Fruit fly (Drosophila melanogaster) whole organism, embryonic: Measurements from ENCODE around the gene ida.

Experiments
- ATbp ChIP-seq: fragments of 200-800 bp; sonication (Bioruptor generic); optimal IDR thresholded peaks from 2 replicates; lab custom pipeline; 2017; ENCODE audit warnings: missing biosample characterization, mild to moderate bottlenecking, missing genetic modification characterization, missing genetic modification reagents
- Atf-2 ChIP-seq: fragments of 200-800 bp; sonication (Bioruptor generic); optimal IDR thresholded peaks from 2 replicates; lab custom pipeline; 2016; ENCODE audit warnings: missing biosample characterization, missing genetic modification characterization
- CG10147 ChIP-seq: fragments of 200-800 bp; sonication (Bioruptor generic); optimal IDR thresholded peaks from 2 replicates; lab custom pipeline; 2019; ENCODE audit warnings: missing biosample characterization, mild to moderate bottlenecking, missing genetic modification characterization, moderate library complexity
- CG1024 ChIP-seq: fragments of 200-800 bp; sonication (Bioruptor generic); IDR thresholded peaks from 2 replicates; pipeline ENCODE4 v1.3.6; 2022; ENCODE audit warnings: missing biosample characterization, missing genetic modification characterization
- CG11696 ChIP-seq: fragments of 200-800 bp; sonication (Bioruptor generic); IDR thresholded peaks from 2 replicates; pipeline ENCODE4 v1.3.6; 2022; ENCODE audit warnings: missing biosample characterization, missing genetic modification characterization
- CG12391 ChIP-seq: fragments of 200-800 bp; sonication (Bioruptor generic); optimal IDR thresholded peaks from 3 replicates; lab custom pipeline; 2018; ENCODE audit warnings: missing biosample characterization, mild to moderate bottlenecking, missing genetic modification characterization, moderate library complexity
- CG12659 ChIP-seq: fragments of 200-800 bp; sonication (Bioruptor generic); optimal IDR thresholded peaks from 3 replicates; lab custom pipeline; 2017; ENCODE audit warnings: mild to moderate bottlenecking, missing biosample characterization, missing genetic modification reagents, missing genetic modification characterization
- CG1647 ChIP-seq: fragments of 200-800 bp; sonication (Bioruptor generic); optimal IDR thresholded peaks from 3 replicates; lab custom pipeline; 2016; ENCODE audit warnings: missing biosample characterization, missing genetic modification characterization
- CG17328 ChIP-seq: fragments of 200-800 bp; sonication (Bioruptor generic); IDR thresholded peaks from 2 replicates; pipeline ENCODE4 v1.3.6; 2022; ENCODE audit warnings: missing biosample characterization, missing genetic modification characterization
- CG17802 ChIP-seq: fragments of 200-800 bp; sonication (Bioruptor generic); optimal IDR thresholded peaks from 2 replicates; lab custom pipeline; 2018; ENCODE audit warnings: missing biosample characterization, mild to moderate bottlenecking, missing genetic modification characterization, moderate library complexity
- CG18619 ChIP-seq: fragments of 200-800 bp; sonication (Bioruptor generic); optimal IDR thresholded peaks from 3 replicates; lab custom pipeline; 2017; ENCODE audit warnings: missing biosample characterization, mild to moderate bottlenecking, missing genetic modification characterization
- CG2129 ChIP-seq: fragments of 200-800 bp; sonication (Bioruptor generic); IDR thresholded peaks from 2 replicates; pipeline ENCODE4 v1.3.6; 2022; ENCODE audit warnings: missing biosample characterization, missing genetic modification characterization; ENCODE audit not compliant: partially characterized antibody
- CG32767 ChIP-seq: fragments of 200-800 bp; sonication (Bioruptor generic); IDR thresholded peaks from 2 replicates; pipeline ENCODE4 v1.3.6; 2022; ENCODE audit warnings: missing biosample characterization, missing genetic modification characterization
- CG5953 ChIP-seq: fragments of 200-800 bp; sonication (Bioruptor generic); IDR thresholded peaks from 2 replicates; pipeline ENCODE4 v1.3.6; 2022; ENCODE audit warnings: missing biosample characterization, missing genetic modification characterization
- CG6854 ChIP-seq: fragments of 200-800 bp; sonication (Bioruptor generic); optimal IDR thresholded peaks from 3 replicates; lab custom pipeline; 2017; ENCODE audit warnings: missing biosample characterization, mild to moderate bottlenecking, missing genetic modification characterization
- CG8359 ChIP-seq: fragments of 200-800 bp; sonication (Bioruptor generic); optimal IDR thresholded peaks from 2 replicates; lab custom pipeline; 2017; ENCODE audit warnings: missing biosample characterization, mild to moderate bottlenecking, missing genetic modification characterization, borderline replicate concordance
- CG9797 ChIP-seq: fragments of 200-800 bp; sonication (Bioruptor generic); optimal IDR thresholded peaks from 3 replicates; lab custom pipeline; 2018; ENCODE audit warnings: missing biosample characterization, mild to moderate bottlenecking, missing genetic modification characterization
- CG9932 ChIP-seq: fragments of 200-800 bp; sonication (Bioruptor generic); IDR thresholded peaks from 2 replicates; pipeline ENCODE4 v1.3.6; 2022; ENCODE audit warnings: missing biosample characterization, missing genetic modification characterization
- Chrac-16 ChIP-seq: fragments of 200-800 bp; sonication (Bioruptor generic); optimal IDR thresholded peaks from 3 replicates; lab custom pipeline; 2016; ENCODE audit warnings: missing biosample characterization, missing genetic modification characterization
- Dek ChIP-seq: fragments of 200-800 bp; sonication (Bioruptor generic); optimal IDR thresholded peaks from 3 replicates; lab custom pipeline; 2019; ENCODE audit warnings: missing biosample characterization, mild to moderate bottlenecking, missing genetic modification characterization, moderate library complexity
- HLH3B ChIP-seq: fragments of 200-800 bp; sonication (Bioruptor generic); IDR thresholded peaks from 2 replicates; pipeline ENCODE4 v1.3.6; 2022; ENCODE audit warnings: missing biosample characterization, missing genetic modification characterization
- Hmr ChIP-seq: fragments of 200-800 bp; sonication (Bioruptor generic); optimal IDR thresholded peaks from 3 replicates; lab custom pipeline; 2017; ENCODE audit warnings: mild to moderate bottlenecking, missing biosample characterization, missing genetic modification reagents, missing genetic modification characterization
- Lhr ChIP-seq: fragments of 200-800 bp; sonication (Bioruptor generic); optimal IDR thresholded peaks from 3 replicates; lab custom pipeline; 2017; ENCODE audit warnings: mild to moderate bottlenecking, missing biosample characterization, missing genetic modification reagents, missing genetic modification characterization
- Max ChIP-seq: fragments of 200-800 bp; sonication (Bioruptor generic); optimal IDR thresholded peaks from 2 replicates; lab custom pipeline; 2016; ENCODE audit warnings: missing biosample characterization, mild to moderate bottlenecking, missing genetic modification characterization
- Myb ChIP-seq: fragments of 200-800 bp; sonication (Bioruptor generic); optimal IDR thresholded peaks from 2 replicates; lab custom pipeline; 2016; ENCODE audit warnings: missing biosample characterization, missing genetic modification characterization
- PHDP ChIP-seq: fragments of 200-800 bp; sonication (Bioruptor generic); optimal IDR thresholded peaks from 3 replicates; lab custom pipeline; 2018; ENCODE audit warnings: missing biosample characterization, mild to moderate bottlenecking, missing genetic modification characterization, moderate library complexity
- Pdp1 ChIP-seq, 2 experiments: fragments of 200-800 bp; sonication (Bioruptor generic); optimal IDR thresholded peaks; 3 replicates each; lab custom pipeline; 2016; ENCODE audit warnings: missing biosample characterization in 2 of 2, missing genetic modification characterization in 2 of 2, mild to moderate bottlenecking in 1 of 2, moderate library complexity in 1 of 2
- Scr ChIP-seq: fragments of 200-800 bp; sonication (Bioruptor generic); IDR thresholded peaks from 2 replicates; pipeline ENCODE4 v1.3.6; 2022; ENCODE audit warnings: missing biosample characterization, missing genetic modification characterization; ENCODE audit not compliant: partially characterized antibody
- Sin3A ChIP-seq: fragments of >200 bp; optimal IDR thresholded peaks from 2 replicates; lab custom pipeline; 2018
- Spps ChIP-seq: fragments of 200-800 bp; sonication (Bioruptor generic); optimal IDR thresholded peaks from 2 replicates; lab custom pipeline; 2018; ENCODE audit warnings: missing biosample characterization, mild to moderate bottlenecking, missing genetic modification characterization
- Sry-δ ChIP-seq: fragments of 200-800 bp; sonication (Bioruptor generic); optimal IDR thresholded peaks from 2 replicates; lab custom pipeline; 2016; ENCODE audit warnings: missing biosample characterization, missing genetic modification characterization
- Ssrp ChIP-seq: fragments of 200-800 bp; sonication (Bioruptor generic); optimal IDR thresholded peaks from 2 replicates; lab custom pipeline; 2018; ENCODE audit warnings: missing biosample characterization, mild to moderate bottlenecking, missing genetic modification characterization, moderate library complexity
- bsh ChIP-seq, 2 experiments: fragments of 200-800 bp; sonication (Bioruptor generic); optimal IDR thresholded peaks; 2 replicates each; lab custom pipeline; 2017 to 2018; ENCODE audit warnings: mild to moderate bottlenecking in 2 of 2, missing biosample characterization in 2 of 2, missing genetic modification characterization in 2 of 2, moderate library complexity in 1 of 2
- caup ChIP-seq: fragments of 200-800 bp; sonication (Bioruptor generic); optimal IDR thresholded peaks from 3 replicates; lab custom pipeline; 2017; ENCODE audit warnings: missing biosample characterization, mild to moderate bottlenecking, missing genetic modification characterization, moderate library complexity; ENCODE audit not compliant: severe bottlenecking
- corto ChIP-seq: fragments of 200-800 bp; sonication (Bioruptor generic); optimal IDR thresholded peaks from 2 replicates; lab custom pipeline; 2016; ENCODE audit warnings: missing biosample characterization, mild to moderate bottlenecking, missing genetic modification characterization, moderate library complexity
- dysf ChIP-seq: fragments of 200-800 bp; sonication (Bioruptor generic); IDR thresholded peaks from 3 replicates; pipeline ENCODE4 v1.3.6; 2022; ENCODE audit warnings: missing biosample characterization, missing genetic modification characterization
- gro ChIP-seq: fragments of 200-800 bp; sonication (Bioruptor generic); optimal IDR thresholded peaks from 2 replicates; lab custom pipeline; 2016; ENCODE audit warnings: missing biosample characterization, missing genetic modification characterization
- h ChIP-seq: fragments of >200 bp; optimal IDR thresholded peaks from 2 replicates; lab custom pipeline; 2017
- kni ChIP-seq: fragments of 200-800 bp; sonication (Bioruptor generic); optimal IDR thresholded peaks from 3 replicates; lab custom pipeline; 2017; ENCODE audit warnings: mild to moderate bottlenecking, missing biosample characterization, missing genetic modification reagents, missing genetic modification characterization
- prd ChIP-seq, 3 experiments: fragments of >200 bp in 2 of 3; fragments of 200-800 bp in 1 of 3; sonication (Bioruptor generic) in 1 of 3; optimal IDR thresholded peaks in 2 of 3; IDR thresholded peaks in 1 of 3; 2 replicates in 2 of 3; 3 replicates in 1 of 3; pipeline versions ENCODE4 v1.3.6 to Lab custom; 2017 to 2022; ENCODE audit warnings: missing biosample characterization in 1 of 3, missing genetic modification characterization in 1 of 3
- schlank ChIP-seq: fragments of 200-800 bp; sonication (Bioruptor generic); optimal IDR thresholded peaks from 2 replicates; lab custom pipeline; 2018; ENCODE audit warnings: missing biosample characterization, mild to moderate bottlenecking, missing genetic modification characterization
- scrt ChIP-seq: fragments of 200-800 bp; sonication (Bioruptor generic); optimal IDR thresholded peaks from 2 replicates; lab custom pipeline; 2018; ENCODE audit warnings: missing biosample characterization, mild to moderate bottlenecking, missing genetic modification characterization, moderate library complexity
- seq ChIP-seq: fragments of 200-800 bp; sonication (Bioruptor generic); IDR thresholded peaks from 2 replicates; pipeline ENCODE4 v1.3.6; 2022; ENCODE audit warnings: missing biosample characterization, missing genetic modification characterization
- slp2 ChIP-seq: fragments of 200-800 bp; sonication (Bioruptor generic); optimal IDR thresholded peaks from 2 replicates; lab custom pipeline; 2016; ENCODE audit warnings: missing biosample characterization, missing genetic modification characterization
- sr ChIP-seq: fragments of 200-800 bp; sonication (Bioruptor generic); IDR thresholded peaks from 3 replicates; pipeline ENCODE4 v1.3.6; 2022; ENCODE audit warnings: missing biosample characterization, missing genetic modification characterization
- vfl ChIP-seq: fragments of 200-800 bp; sonication (Bioruptor generic); optimal IDR thresholded peaks from 2 replicates; lab custom pipeline; 2016; ENCODE audit warnings: missing biosample characterization, missing genetic modification characterization
- z ChIP-seq: fragments of 200-800 bp; sonication (Bioruptor generic); IDR thresholded peaks from 3 replicates; pipeline ENCODE4 v1.3.6; 2022; ENCODE audit warnings: missing biosample characterization, missing genetic modification characterization
- zen ChIP-seq: fragments of 200-800 bp; sonication (Bioruptor generic); optimal IDR thresholded peaks from 3 replicates; lab custom pipeline; 2018; ENCODE audit warnings: missing biosample characterization, mild to moderate bottlenecking, missing genetic modification characterization, moderate library complexity

The ida gene

dm6 chr3L:3928205-3928942 is 23.2 kb downstream of the ida start (continued):
- TF ChIP-seq Max (GFP tag; lab: Kevin White, UChicago), result peak; percentile 78
- 0 out of 3 replicates have a peak, but pooled peaks have one; percentile 31 for TF ChIP-seq sr (GFP tag; lab: Robert Waterston, UW)
- peak; percentile 84 for TF ChIP-seq CG17328 (GFP tag; lab: Robert Waterston, UW)
- TF ChIP-seq CG8359 (GFP tag; lab: Kevin White, UChicago), result no peak
- peak; percentile 76 for TF ChIP-seq Ssrp (tag; lab: Kevin White, UChicago)
- TF ChIP-seq zen (tag; lab: Kevin White, UChicago), result no peak
- peak; percentile 66 for TF ChIP-seq slp2 (GFP tag; lab: Kevin White, UChicago)
- TF ChIP-seq CG9932 (GFP tag; lab: Robert Waterston, UW), result peak; percentile 90
- no peak for TF ChIP-seq prd (optimal IDR thresholded peaks at IDR 0.05; lab: Kevin White, UChicago)
- TF ChIP-seq prd (GFP tag; IDR thresholded peaks at IDR 0.05; lab: Robert Waterston, UW), result peak; percentile 89
- peak; percentile 92 for TF ChIP-seq PHDP (tag; lab: Kevin White, UChicago)
- TF ChIP-seq CG5953 (GFP tag; lab: Robert Waterston, UW), result peak; percentile 66; the same call in 1 of the 2 replicates
- peak; percentile 76 for TF ChIP-seq ATbp (GFP tag; lab: Kevin White, UChicago)
- no peak for TF ChIP-seq Sin3A
- TF ChIP-seq Myb (GFP tag; lab: Kevin White, UChicago), result peak; percentile 73
- TF ChIP-seq Pdp1 (GFP tag; optimal IDR thresholded peaks at IDR 0.05; lab: Kevin White, UChicago), result peak; percentile 76 to 79
- peak; percentile 39 for TF ChIP-seq vfl (GFP tag; lab: Kevin White, UChicago)
- TF ChIP-seq CG2129 (GFP tag; lab: Robert Waterston, UW), result no peak
- TF ChIP-seq HLH3B (GFP tag; lab: Robert Waterston, UW), result peak; percentile 82
- TF ChIP-seq Hmr, result peak; percentile 92
- peak in 1 of 2 experiments; percentile 81 for TF ChIP-seq bsh (GFP tag; optimal IDR thresholded peaks at IDR 0.05; lab: Kevin White, UChicago)
- peak; percentile 86 for TF ChIP-seq CG12391 (tag; lab: Kevin White, UChicago)
- TF ChIP-seq CG1024 (GFP tag; lab: Robert Waterston, UW), result peak; percentile 40; the same call in 1 of the 2 replicates
- TF ChIP-seq kni (GFP tag; lab: Kevin White, UChicago), result no peak
- peak; percentile 86 for TF ChIP-seq seq
- TF ChIP-seq h (lab: Kevin White, UChicago), result no peak
- TF ChIP-seq CG1647 (GFP tag; lab: Kevin White, UChicago), result peak; percentile 82
- no peak for TF ChIP-seq z
- TF ChIP-seq CG11696 (GFP tag; lab: Robert Waterston, UW), result peak; percentile 55
- TF ChIP-seq dysf (GFP tag; lab: Robert Waterston, UW), result peak; percentile 90
- peak; percentile 31 for TF ChIP-seq corto
- TF ChIP-seq schlank (tag; lab: Kevin White, UChicago), result peak; percentile 85
- no peak for TF ChIP-seq Lhr
- TF ChIP-seq gro, result peak; percentile 93
- peak; percentile 94 for TF ChIP-seq CG12659 (GFP tag; lab: Kevin White, UChicago)
- no peak for TF ChIP-seq Spps (tag; lab: Kevin White, UChicago)
- peak; percentile 93 for TF ChIP-seq caup
- peak; percentile 67 for TF ChIP-seq CG6854
- peak; percentile 43 for TF ChIP-seq Sry-δ (GFP tag; lab: Kevin White, UChicago)
- TF ChIP-seq Chrac-16 (GFP tag; lab: Kevin White, UChicago), result peak; percentile 79
- TF ChIP-seq CG32767 (GFP tag; lab: Robert Waterston, UW), result peak; percentile 75; the same call in 1 of the 2 replicates
- TF ChIP-seq scrt (GFP tag; lab: Kevin White, UChicago), result peak; percentile 87
- TF ChIP-seq CG18619 (GFP tag; lab: Kevin White, UChicago), result peak; percentile 89
- no peak for TF ChIP-seq Scr (GFP tag; lab: Robert Waterston, UW)
- peak; percentile 25 for TF ChIP-seq CG17802 (tag; lab: Kevin White, UChicago)
- peak; percentile 91 for TF ChIP-seq Dek (tag; lab: Kevin White, UChicago)
- peak; percentile 81 for TF ChIP-seq Atf-2 (GFP tag; lab: Kevin White, UChicago)
- TF ChIP-seq CG10147 (GFP tag; lab: Kevin White, UChicago), result peak; percentile 83
- TF ChIP-seq CG9797 (GFP tag; lab: Kevin White, UChicago), result no peak
